Fruit fly (Drosophila melanogaster) whole organism, embryonic: ENCODE data around the gene CG31952.

ENCODE experiments used
- Adf1 ChIP-seq: fragments of 200-800 bp; sonication (Bioruptor generic); IDR thresholded peaks from 2 replicates; pipeline ENCODE4 v1.3.6; 2022; ENCODE audit warnings: missing biosample characterization, missing genetic modification characterization
- B-H1 ChIP-seq: fragments of 200-800 bp; sonication (Bioruptor generic); IDR thresholded peaks from 3 replicates; pipeline ENCODE4 v1.3.6; 2022; ENCODE audit warnings: missing biosample characterization, missing genetic modification characterization
- Bteb2 ChIP-seq: fragments of 200-800 bp; sonication (Bioruptor generic); optimal IDR thresholded peaks from 2 replicates; lab custom pipeline; 2016; ENCODE audit warnings: missing biosample characterization, missing genetic modification characterization
- CG12071 ChIP-seq: fragments of 200-800 bp; sonication (Bioruptor generic); optimal IDR thresholded peaks from 3 replicates; lab custom pipeline; 2018; ENCODE audit warnings: missing biosample characterization, mild to moderate bottlenecking, missing genetic modification characterization
- CG1233 ChIP-seq: fragments of 200-800 bp; sonication (Bioruptor generic); optimal IDR thresholded peaks from 4 replicates; lab custom pipeline; 2018; ENCODE audit warnings: missing biosample characterization, mild to moderate bottlenecking, missing genetic modification characterization
- CG13296 ChIP-seq: fragments of 200-800 bp; sonication (Bioruptor generic); optimal IDR thresholded peaks from 3 replicates; lab custom pipeline; 2018; ENCODE audit warnings: missing biosample characterization, mild to moderate bottlenecking, missing genetic modification characterization
- CG15073 ChIP-seq: fragments of 200-800 bp; sonication (Bioruptor generic); optimal IDR thresholded peaks from 2 replicates; lab custom pipeline; 2016; ENCODE audit warnings: missing biosample characterization, missing genetic modification characterization
- CG15269 ChIP-seq: fragments of 200-800 bp; sonication (Bioruptor generic); optimal IDR thresholded peaks from 2 replicates; lab custom pipeline; 2018; ENCODE audit warnings: missing biosample characterization, mild to moderate bottlenecking, missing genetic modification characterization, moderate library complexity
- CG17829 ChIP-seq: fragments of 200-800 bp; optimal IDR thresholded peaks from 2 replicates; lab custom pipeline; 2019; ENCODE audit warnings: missing biosample characterization, mild to moderate bottlenecking, missing genetic modification characterization, moderate library complexity
- CG18011 ChIP-seq: fragments of 200-800 bp; sonication (Bioruptor generic); optimal IDR thresholded peaks from 2 replicates; lab custom pipeline; 2017; ENCODE audit warnings: missing biosample characterization, missing genetic modification characterization, mild to moderate bottlenecking, moderate library complexity, missing genotype
- CG18599 ChIP-seq: fragments of 200-800 bp; sonication (Bioruptor generic); optimal IDR thresholded peaks from 3 replicates; lab custom pipeline; 2017; ENCODE audit warnings: missing biosample characterization, missing genetic modification characterization, mild to moderate bottlenecking, moderate library complexity, missing genetic modification reagents
- CG2712 ChIP-seq: fragments of 200-800 bp; optimal IDR thresholded peaks from 3 replicates; lab custom pipeline; 2019; ENCODE audit warnings: missing biosample characterization, mild to moderate bottlenecking, missing genetic modification characterization, moderate library complexity
- CG3407 ChIP-seq: fragments of 200-800 bp; sonication (Bioruptor generic); optimal IDR thresholded peaks from 2 replicates; lab custom pipeline; 2018; ENCODE audit warnings: missing biosample characterization, mild to moderate bottlenecking, missing genetic modification characterization
- CG4820 ChIP-seq: fragments of 200-800 bp; sonication (Bioruptor generic); optimal IDR thresholded peaks from 3 replicates; lab custom pipeline; 2016; ENCODE audit warnings: missing biosample characterization, missing genetic modification characterization
- CG5953 ChIP-seq: fragments of 200-800 bp; sonication (Bioruptor generic); IDR thresholded peaks from 2 replicates; pipeline ENCODE4 v1.3.6; 2022; ENCODE audit warnings: missing biosample characterization, missing genetic modification characterization
- CG6765 ChIP-seq: fragments of 200-800 bp; sonication (Bioruptor generic); optimal IDR thresholded peaks from 3 replicates; lab custom pipeline; 2017; ENCODE audit warnings: missing biosample characterization, mild to moderate bottlenecking, missing genetic modification characterization
- CG7928 ChIP-seq: fragments of 200-800 bp; sonication (Bioruptor generic); optimal IDR thresholded peaks from 2 replicates; lab custom pipeline; 2017; ENCODE audit warnings: missing biosample characterization, mild to moderate bottlenecking, missing genetic modification characterization
- CG8388 ChIP-seq: fragments of 200-800 bp; sonication (Bioruptor generic); optimal IDR thresholded peaks from 2 replicates; lab custom pipeline; 2019; ENCODE audit warnings: missing biosample characterization, mild to moderate bottlenecking, missing genetic modification characterization, moderate library complexity
- CG9932 ChIP-seq: fragments of 200-800 bp; sonication (Bioruptor generic); IDR thresholded peaks from 2 replicates; pipeline ENCODE4 v1.3.6; 2022; ENCODE audit warnings: missing biosample characterization, missing genetic modification characterization
- D19B ChIP-seq: fragments of 200-800 bp; sonication (Bioruptor generic); optimal IDR thresholded peaks from 2 replicates; lab custom pipeline; 2017; ENCODE audit warnings: missing biosample characterization, mild to moderate bottlenecking, missing genetic modification characterization
- Elba2 ChIP-seq: fragments of 200-800 bp; sonication (Bioruptor generic); optimal IDR thresholded peaks from 3 replicates; lab custom pipeline; 2016; ENCODE audit warnings: missing biosample characterization, missing genetic modification characterization
- Fer3 ChIP-seq: fragments of 200-800 bp; sonication (Bioruptor generic); optimal IDR thresholded peaks from 2 replicates; lab custom pipeline; 2018; ENCODE audit warnings: missing biosample characterization, mild to moderate bottlenecking, missing genetic modification characterization, moderate library complexity
- HLH3B ChIP-seq: fragments of 200-800 bp; sonication (Bioruptor generic); IDR thresholded peaks from 2 replicates; pipeline ENCODE4 v1.3.6; 2022; ENCODE audit warnings: missing biosample characterization, missing genetic modification characterization
- Hmx ChIP-seq: fragments of 200-800 bp; sonication (Bioruptor generic); optimal IDR thresholded peaks from 2 replicates; lab custom pipeline; 2016; ENCODE audit warnings: missing biosample characterization, missing genetic modification characterization
- Lim3 ChIP-seq: fragments of 200-800 bp; sonication (Bioruptor generic); IDR thresholded peaks from 2 replicates; pipeline ENCODE4 v1.3.6; 2022; ENCODE audit warnings: missing biosample characterization, missing genetic modification characterization
- MBD-R2 ChIP-seq: fragments of 200-800 bp; sonication (Bioruptor generic); IDR thresholded peaks from 2 replicates; pipeline ENCODE4 v1.3.6; 2022; ENCODE audit warnings: missing biosample characterization, missing genetic modification characterization
- Mes4 ChIP-seq: fragments of 200-800 bp; sonication (Bioruptor generic); optimal IDR thresholded peaks from 2 replicates; lab custom pipeline; 2016; ENCODE audit warnings: missing biosample characterization, missing genetic modification characterization
- Oli ChIP-seq: fragments of 200-800 bp; sonication (Bioruptor generic); optimal IDR thresholded peaks from 2 replicates; lab custom pipeline; 2018; ENCODE audit warnings: missing biosample characterization, mild to moderate bottlenecking, missing genetic modification characterization, moderate library complexity
- Ravus ChIP-seq: fragments of 200-800 bp; sonication (Bioruptor generic); IDR thresholded peaks from 2 replicates; pipeline ENCODE4 v1.3.6; 2022; ENCODE audit warnings: missing biosample characterization, missing genetic modification characterization
- Rfx ChIP-seq: fragments of 200-800 bp; sonication (Bioruptor generic); IDR thresholded peaks from 2 replicates; pipeline ENCODE4 v1.3.6; 2022; ENCODE audit warnings: missing biosample characterization, missing genetic modification characterization
- Side ChIP-seq: fragments of 200-800 bp; sonication (Bioruptor generic); optimal IDR thresholded peaks from 2 replicates; lab custom pipeline; 2016; ENCODE audit warnings: missing biosample characterization, missing genetic modification characterization
- Sox102F ChIP-seq: fragments of 200-800 bp; sonication (Bioruptor generic); optimal IDR thresholded peaks from 2 replicates; lab custom pipeline; 2018; ENCODE audit warnings: missing biosample characterization, mild to moderate bottlenecking, missing genetic modification characterization, moderate library complexity
- TFAM ChIP-seq: fragments of 200-800 bp; sonication (Bioruptor generic); optimal IDR thresholded peaks from 2 replicates; lab custom pipeline; 2017; ENCODE audit warnings: missing biosample characterization, missing genetic modification characterization, inconsistent platforms
- bowl ChIP-seq: fragments of 200-800 bp; sonication (Bioruptor generic); IDR thresholded peaks from 2 replicates; pipeline ENCODE4 v1.3.6; 2022; ENCODE audit warnings: missing biosample characterization, missing genetic modification characterization
- bsh ChIP-seq, 2 experiments: fragments of 200-800 bp; sonication (Bioruptor generic); optimal IDR thresholded peaks; 2 replicates each; lab custom pipeline; 2017 to 2018; ENCODE audit warnings: mild to moderate bottlenecking in 2 of 2, missing biosample characterization in 2 of 2, missing genetic modification characterization in 2 of 2, moderate library complexity in 1 of 2
- chn ChIP-seq: fragments of 200-800 bp; sonication (Bioruptor generic); optimal IDR thresholded peaks from 2 replicates; lab custom pipeline; 2016; ENCODE audit warnings: missing biosample characterization, missing genetic modification characterization
- en ChIP-seq: fragments of 200-800 bp; sonication (Bioruptor generic); optimal IDR thresholded peaks from 2 replicates; lab custom pipeline; 2016; ENCODE audit warnings: missing biosample characterization, missing genetic modification characterization
- fd102C ChIP-seq: fragments of 200-800 bp; sonication (Bioruptor generic); optimal IDR thresholded peaks from 2 replicates; lab custom pipeline; 2018; ENCODE audit warnings: missing biosample characterization, mild to moderate bottlenecking, missing genetic modification characterization, moderate library complexity
- fd3F ChIP-seq: fragments of 200-800 bp; sonication (Bioruptor generic); optimal IDR thresholded peaks from 2 replicates; lab custom pipeline; 2018; ENCODE audit warnings: missing biosample characterization, mild to moderate bottlenecking, missing genetic modification characterization, moderate library complexity
- hbn ChIP-seq: fragments of 200-800 bp; sonication (Bioruptor generic); IDR thresholded peaks from 2 replicates; pipeline ENCODE4 v1.3.6; 2022; ENCODE audit warnings: missing biosample characterization, missing genetic modification characterization; ENCODE audit not compliant: partially characterized antibody
- hkb ChIP-seq, 2 experiments: fragments of 200-800 bp in 1 of 2; fragments of >200 bp in 1 of 2; sonication (Bioruptor generic) in 1 of 2; IDR thresholded peaks in 1 of 2; optimal IDR thresholded peaks in 1 of 2; 2 replicates each; pipeline versions ENCODE4 v1.3.6 to Lab custom; 2017 to 2022; ENCODE audit warnings: missing biosample characterization in 1 of 2, missing genetic modification characterization in 1 of 2
- odd ChIP-seq: fragments of 200-800 bp; sonication (Bioruptor generic); optimal IDR thresholded peaks from 2 replicates; lab custom pipeline; 2017; ENCODE audit warnings: missing biosample characterization, mild to moderate bottlenecking, missing genetic modification characterization
- p53 ChIP-seq: fragments of 200-800 bp; sonication (Bioruptor generic); optimal IDR thresholded peaks from 2 replicates; lab custom pipeline; 2016; ENCODE audit warnings: missing biosample characterization, missing genetic modification characterization
- phol ChIP-seq: fragments of 200-800 bp; sonication (Bioruptor generic); optimal IDR thresholded peaks from 3 replicates; lab custom pipeline; 2018; ENCODE audit warnings: missing biosample characterization, mild to moderate bottlenecking, missing genetic modification characterization, moderate library complexity
- ranshi ChIP-seq: fragments of 200-800 bp; sonication (Bioruptor generic); IDR thresholded peaks from 2 replicates; pipeline ENCODE4 v1.3.6; 2022; ENCODE audit warnings: missing biosample characterization, missing genetic modification characterization
- slbo ChIP-seq: fragments of 200-800 bp; sonication (Bioruptor generic); IDR thresholded peaks from 2 replicates; pipeline ENCODE4 v1.3.6; 2022; ENCODE audit warnings: missing biosample characterization, missing genetic modification characterization
- sqz ChIP-seq: fragments of 200-800 bp; sonication (Bioruptor generic); optimal IDR thresholded peaks from 3 replicates; lab custom pipeline; 2018; ENCODE audit warnings: missing biosample characterization, mild to moderate bottlenecking, missing genetic modification characterization
- sug ChIP-seq: fragments of 200-800 bp; optimal IDR thresholded peaks from 2 replicates; lab custom pipeline; 2019; ENCODE audit warnings: missing biosample characterization, mild to moderate bottlenecking, missing genetic modification characterization, moderate library complexity
- ttk ChIP-seq: fragments of 200-800 bp; sonication (Bioruptor generic); IDR thresholded peaks from 2 replicates; pipeline ENCODE4 v2.1.2; 2022; ENCODE audit warnings: missing biosample characterization, missing genetic modification characterization
- zen ChIP-seq: fragments of 200-800 bp; sonication (Bioruptor generic); optimal IDR thresholded peaks from 3 replicates; lab custom pipeline; 2018; ENCODE audit warnings: missing biosample characterization, mild to moderate bottlenecking, missing genetic modification characterization, moderate library complexity
- zen2 ChIP-seq: fragments of 200-800 bp; sonication (Bioruptor generic); IDR thresholded peaks from 3 replicates; pipeline ENCODE4 v1.3.6; 2022; ENCODE audit warnings: missing biosample characterization, missing genetic modification characterization; ENCODE audit not compliant: partially characterized antibody

Gene CG31952

DNA sequence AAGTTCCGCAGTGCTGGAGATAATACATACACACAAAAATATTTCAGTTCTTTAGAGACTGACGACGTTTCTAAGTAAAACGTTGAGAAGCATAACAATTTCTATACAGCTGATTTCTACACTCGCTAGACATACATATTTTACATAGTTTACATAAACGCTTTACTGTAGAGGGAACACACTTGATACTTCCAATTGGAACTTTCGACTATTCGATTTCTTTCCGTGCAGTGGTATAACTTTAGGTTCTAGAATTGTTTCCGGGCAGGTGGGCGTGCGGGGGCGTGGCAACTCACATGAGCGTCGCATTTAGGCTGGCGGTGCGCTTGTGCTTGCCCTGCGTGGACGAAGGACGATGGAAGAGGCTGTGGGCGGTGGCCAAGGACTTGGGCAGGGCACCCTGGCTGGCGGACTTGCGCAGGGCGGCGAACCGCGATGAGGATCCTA is 44.0 kb upstream of the CG31952 start (continued):
- TF ChIP-seq CG6765 (GFP tag; lab: Kevin White, UChicago): no peak
- TF ChIP-seq Elba2 (GFP tag; lab: Kevin White, UChicago): peak; percentile 62
- no peak for TF ChIP-seq B-H1 (GFP tag; lab: Robert Waterston, UW)
- TF ChIP-seq zen (tag; lab: Kevin White, UChicago): no peak
- peak; percentile 21 for TF ChIP-seq CG2712 (tag; lab: Kevin White, UChicago)
- TF ChIP-seq hbn (GFP tag; lab: Robert Waterston, UW): no peak
- no peak for TF ChIP-seq chn (GFP tag; lab: Kevin White, UChicago)
- no peak for TF ChIP-seq CG15073 (GFP tag; lab: Kevin White, UChicago)
- no peak for TF ChIP-seq Mes4 (GFP tag; lab: Kevin White, UChicago)
- TF ChIP-seq CG13296 (GFP tag; lab: Kevin White, UChicago): peak; percentile 3
- TF ChIP-seq MBD-R2 (GFP tag; lab: Robert Waterston, UW): no peak
- TF ChIP-seq Sox102F (GFP tag; lab: Kevin White, UChicago): peak; percentile 16
- no peak for TF ChIP-seq Fer3 (tag; lab: Kevin White, UChicago)
- no peak for TF ChIP-seq Ravus (GFP tag; lab: Robert Waterston, UW)
- TF ChIP-seq CG17829: no peak
- TF ChIP-seq TFAM (GFP tag; lab: Kevin White, UChicago): no peak
- no peak for TF ChIP-seq CG12071 (GFP tag; lab: Kevin White, UChicago)
- TF ChIP-seq CG8388: no peak
- no peak for TF ChIP-seq D19B (GFP tag; lab: Kevin White, UChicago)
- TF ChIP-seq Hmx (GFP tag; lab: Kevin White, UChicago): no peak
- TF ChIP-seq Bteb2: no peak
- TF ChIP-seq CG3407 (GFP tag; lab: Kevin White, UChicago): no peak
- TF ChIP-seq sqz: no peak
- peak; percentile 13 for TF ChIP-seq Oli (tag; lab: Kevin White, UChicago)
- TF ChIP-seq Rfx (GFP tag; lab: Robert Waterston, UW): no peak
- peak; percentile 15 for TF ChIP-seq phol (tag; lab: Kevin White, UChicago)
- TF ChIP-seq fd3F (GFP tag; lab: Kevin White, UChicago): no peak
- TF ChIP-seq zen2: no peak
- TF ChIP-seq fd102C (GFP tag; lab: Kevin White, UChicago): no peak
- TF ChIP-seq bowl (GFP tag; lab: Robert Waterston, UW): no peak
- no peak for TF ChIP-seq CG1233
- TF ChIP-seq CG4820 (GFP tag; lab: Kevin White, UChicago): no peak
- TF ChIP-seq CG5953 (GFP tag; lab: Robert Waterston, UW): no peak
- no peak for TF ChIP-seq CG9932 (GFP tag; lab: Robert Waterston, UW)
- no peak for TF ChIP-seq hkb (optimal IDR thresholded peaks at IDR 0.05; lab: Kevin White, UChicago)
- TF ChIP-seq hkb (GFP tag; IDR thresholded peaks at IDR 0.05; lab: Robert Waterston, UW): peak; percentile 12; the same call in 1 of the 2 replicates
- TF ChIP-seq slbo (GFP tag; lab: Robert Waterston, UW): peak; percentile 31; the same call in 1 of the 2 replicates
- TF ChIP-seq CG15269: peak; percentile 25
- no peak for TF ChIP-seq CG18011 (GFP tag; lab: Kevin White, UChicago)
- no peak for TF ChIP-seq ttk
- TF ChIP-seq ranshi (GFP tag; lab: Robert Waterston, UW): no peak
- TF ChIP-seq Adf1 (GFP tag; lab: Robert Waterston, UW): no peak
- TF ChIP-seq CG18599: no peak
- no peak for TF ChIP-seq Lim3 (GFP tag; lab: Robert Waterston, UW)
- TF ChIP-seq CG7928 (GFP tag; lab: Kevin White, UChicago): no peak
- TF ChIP-seq p53 (GFP tag; lab: Kevin White, UChicago): no peak
- no peak for TF ChIP-seq Side (GFP tag; lab: Kevin White, UChicago)
- TF ChIP-seq odd: no peak
- TF ChIP-seq en (GFP tag; lab: Kevin White, UChicago): no peak
- TF ChIP-seq HLH3B (GFP tag; lab: Robert Waterston, UW): no peak
- TF ChIP-seq sug (tag; lab: Kevin White, UChicago): no peak
- TF ChIP-seq bsh (GFP tag; optimal IDR thresholded peaks at IDR 0.05; lab: Kevin White, UChicago): no peak
